Fruit fly (Drosophila melanogaster): ENCODE results near the gene fipi.

DNA sequence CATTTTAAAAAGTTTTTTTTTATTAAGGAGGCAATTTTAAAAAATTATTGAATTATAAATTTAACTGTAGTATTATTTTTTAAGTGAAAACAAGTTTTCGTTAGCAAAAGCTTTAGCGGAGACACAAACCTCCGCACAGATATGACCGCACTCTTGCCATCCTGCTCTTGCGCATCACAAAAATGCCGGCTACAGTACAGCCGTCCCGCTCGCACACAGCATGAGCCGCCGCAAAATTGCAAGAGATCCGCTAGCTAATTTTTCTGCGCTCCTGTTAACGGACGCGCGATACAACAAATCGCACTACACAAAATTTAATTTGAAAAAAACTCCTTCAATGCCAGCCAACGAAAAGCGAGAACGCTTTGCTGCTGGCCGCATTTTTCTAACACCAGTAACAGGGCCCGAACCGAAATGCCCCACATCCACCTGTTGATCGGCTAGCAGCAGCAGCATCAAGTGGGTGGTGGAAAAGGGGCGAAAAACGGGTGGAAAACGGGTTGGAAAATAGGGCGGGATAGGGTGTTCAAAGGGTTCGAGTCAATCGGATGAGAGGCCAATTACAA is 16.3 kb upstream of the fipi start:
- peak; percentile 16 for TF ChIP-seq CG17385 (GFP tag; optimal IDR thresholded peaks at IDR 0.05)
- no peak for TF ChIP-seq Doc3 (GFP tag; IDR thresholded peaks at IDR 0.05; ENCODE audit: partially characterized antibody)
- peak; percentile 28 for TF ChIP-seq HLHmδ (GFP tag; optimal IDR thresholded peaks at IDR 0.05)
- peak; percentile 41; the same call in 1 of the 2 replicates for TF ChIP-seq CG32532 (GFP tag; IDR thresholded peaks at IDR 0.05)
- TF ChIP-seq hkb (optimal IDR thresholded peaks at IDR 0.05) = no peak
- TF ChIP-seq hkb (GFP tag; IDR thresholded peaks at IDR 0.05) = peak; percentile 60
- peak; percentile 25 for TF ChIP-seq Ssrp (tag; optimal IDR thresholded peaks at IDR 0.05)
- TF ChIP-seq lilli (GFP tag; optimal IDR thresholded peaks at IDR 0.05) = peak; percentile 30
- no peak for TF ChIP-seq B-H1 (GFP tag; IDR thresholded peaks at IDR 0.05)
- TF ChIP-seq bab2 (GFP tag; optimal IDR thresholded peaks at IDR 0.05) = no peak
- peak; percentile 99 for TF ChIP-seq scrt (GFP tag; optimal IDR thresholded peaks at IDR 0.05)
- TF ChIP-seq stwl (tag; optimal IDR thresholded peaks at IDR 0.05) = peak; percentile 74
- no peak for TF ChIP-seq CG3065 (GFP tag; optimal IDR thresholded peaks at IDR 0.05)
- TF ChIP-seq Camta (GFP tag; optimal IDR thresholded peaks at IDR 0.05) = no peak
